Fruit fly (Drosophila melanogaster): ENCODE measurements around the gene CG15263.

dm6 chr2L:15243413-15243812, 41.4 kb upstream of the CG15263 start:
- TF ChIP-seq Crg-1 (GFP tag; optimal IDR thresholded peaks at IDR 0.05) (no peak), kay (GFP tag; ENCODE audit: borderline replicate concordance) (no peak), CG1620 (GFP tag; optimal IDR thresholded peaks at IDR 0.05) (no peak), CG5204 (GFP tag; optimal IDR thresholded peaks at IDR 0.05) (no peak), bab1 (GFP tag; optimal IDR thresholded peaks at IDR 0.05) (no peak), cic (GFP tag; optimal IDR thresholded peaks at IDR 0.05) (no peak), pad (GFP tag; optimal IDR thresholded peaks at IDR 0.05) (no peak), CG33017 (tag; optimal IDR thresholded peaks at IDR 0.05) (no peak), Mnt (GFP tag; optimal IDR thresholded peaks at IDR 0.05) (no peak), CG7045 (GFP tag; optimal IDR thresholded peaks at IDR 0.05) (no peak), ovo (GFP tag; optimal IDR thresholded peaks at IDR 0.05) (no peak), CG7101 (tag; optimal IDR thresholded peaks at IDR 0.05) (no peak), Clk (GFP tag; optimal IDR thresholded peaks at IDR 0.05) (no peak)
